Fruit fly (Drosophila melanogaster) whole organism, embryonic: ENCODE data around the gene Bgb.
A peak's percentile ranks its signal among the peaks of the same experiment; 100 is the strongest.

ENCODE experiments used
- Atf6 ChIP-seq: fragments of 200-800 bp; sonication (Bioruptor generic); IDR thresholded peaks from 2 replicates; pipeline ENCODE4 v1.3.6; 2022; ENCODE audit warnings: missing biosample characterization, missing genetic modification characterization
- CG10321 ChIP-seq: fragments of 200-800 bp; sonication (Bioruptor generic); IDR thresholded peaks from 2 replicates; pipeline ENCODE4 v1.3.6; 2022; ENCODE audit warnings: missing biosample characterization, missing genetic modification characterization
- CG11247 ChIP-seq: fragments of 200-800 bp; sonication (Bioruptor generic); IDR thresholded peaks from 2 replicates; pipeline ENCODE4 v1.3.6; 2022; ENCODE audit warnings: missing biosample characterization, missing genetic modification characterization
- CG12155 ChIP-seq: fragments of 200-800 bp; sonication (Bioruptor generic); optimal IDR thresholded peaks from 3 replicates; lab custom pipeline; 2016; ENCODE audit warnings: missing biosample characterization, missing genetic modification characterization
- CG12744 ChIP-seq: fragments of 200-800 bp; sonication (Bioruptor generic); optimal IDR thresholded peaks from 2 replicates; lab custom pipeline; 2016; ENCODE audit warnings: missing biosample characterization, missing genetic modification characterization
- CG14014 ChIP-seq: fragments of 200-800 bp; sonication (Bioruptor generic); IDR thresholded peaks from 2 replicates; pipeline ENCODE4 v1.3.6; 2022; ENCODE audit warnings: missing biosample characterization, missing genetic modification characterization
- CG14965 ChIP-seq: fragments of 200-800 bp; sonication (Bioruptor generic); optimal IDR thresholded peaks from 2 replicates; lab custom pipeline; 2016; ENCODE audit warnings: missing biosample characterization, missing genetic modification characterization, borderline replicate concordance
- CG1529 ChIP-seq: fragments of 200-800 bp; sonication (Bioruptor generic); optimal IDR thresholded peaks from 3 replicates; lab custom pipeline; 2018; ENCODE audit warnings: missing biosample characterization, missing genetic modification characterization
- CG17186 ChIP-seq: fragments of 200-800 bp; sonication (Bioruptor generic); optimal IDR thresholded peaks from 3 replicates; lab custom pipeline; 2017; ENCODE audit warnings: missing biosample characterization, missing genetic modification reagents, missing genetic modification characterization
- CG18262 ChIP-seq: fragments of 200-800 bp; optimal IDR thresholded peaks from 3 replicates; lab custom pipeline; 2019; ENCODE audit warnings: missing biosample characterization, mild to moderate bottlenecking, missing genetic modification characterization, moderate library complexity
- CG1832 ChIP-seq: fragments of 200-800 bp; sonication (Bioruptor generic); optimal IDR thresholded peaks from 2 replicates; lab custom pipeline; 2017; ENCODE audit warnings: missing biosample characterization, mild to moderate bottlenecking, missing genetic modification characterization, inconsistent platforms
- CG32772 ChIP-seq: fragments of 200-800 bp; sonication (Bioruptor generic); IDR thresholded peaks from 2 replicates; pipeline ENCODE4 v1.3.6; 2022; ENCODE audit warnings: missing biosample characterization, missing genetic modification characterization
- CG34422 ChIP-seq: fragments of 200-800 bp; sonication (Bioruptor generic); IDR thresholded peaks from 3 replicates; pipeline ENCODE4 v1.3.6; 2022; ENCODE audit warnings: missing biosample characterization, missing genetic modification characterization
- CG4707 ChIP-seq: fragments of 200-800 bp; sonication (Bioruptor generic); optimal IDR thresholded peaks from 2 replicates; lab custom pipeline; 2018; ENCODE audit warnings: missing biosample characterization, mild to moderate bottlenecking, missing genetic modification characterization, moderate library complexity
- CG6791 ChIP-seq: fragments of 200-800 bp; sonication (Bioruptor generic); IDR thresholded peaks from 3 replicates; pipeline ENCODE4 v1.3.6; 2022; ENCODE audit warnings: missing biosample characterization, missing genetic modification characterization; ENCODE audit not compliant: partially characterized antibody
- CG6813 ChIP-seq: fragments of 200-800 bp; sonication (Bioruptor generic); optimal IDR thresholded peaks from 2 replicates; lab custom pipeline; 2017; ENCODE audit warnings: missing biosample characterization, missing genetic modification characterization, mild to moderate bottlenecking, moderate library complexity, missing genetic modification reagents
- CG6854 ChIP-seq: fragments of 200-800 bp; sonication (Bioruptor generic); optimal IDR thresholded peaks from 3 replicates; lab custom pipeline; 2017; ENCODE audit warnings: missing biosample characterization, mild to moderate bottlenecking, missing genetic modification characterization
- CG7372 ChIP-seq: fragments of 200-800 bp; sonication (Bioruptor generic); IDR thresholded peaks from 2 replicates; pipeline ENCODE4 v1.3.6; 2022; ENCODE audit warnings: missing biosample characterization, missing genetic modification characterization
- CG7556 ChIP-seq: fragments of 200-800 bp; sonication (Bioruptor generic); optimal IDR thresholded peaks from 2 replicates; lab custom pipeline; 2017; ENCODE audit warnings: missing biosample characterization, mild to moderate bottlenecking, missing genetic modification characterization
- CG7928 ChIP-seq: fragments of 200-800 bp; sonication (Bioruptor generic); optimal IDR thresholded peaks from 2 replicates; lab custom pipeline; 2017; ENCODE audit warnings: missing biosample characterization, mild to moderate bottlenecking, missing genetic modification characterization
- CG8924 ChIP-seq: fragments of 200-800 bp; optimal IDR thresholded peaks from 3 replicates; lab custom pipeline; 2019; ENCODE audit warnings: missing biosample characterization, mild to moderate bottlenecking, missing genetic modification characterization, moderate library complexity
- CG9215 ChIP-seq: fragments of 200-800 bp; sonication (Bioruptor generic); IDR thresholded peaks from 2 replicates; pipeline ENCODE4 v1.3.6; 2022; ENCODE audit warnings: missing biosample characterization, missing genetic modification characterization
- CkIIα-i1 ChIP-seq: fragments of 200-800 bp; sonication (Bioruptor generic); IDR thresholded peaks from 2 replicates; pipeline ENCODE4 v1.3.6; 2022; ENCODE audit warnings: missing biosample characterization, missing genetic modification characterization
- D ChIP-seq, 2 experiments: fragments of 200-800 bp in 1 of 2; fragments of >200 bp in 1 of 2; sonication (Bioruptor generic) in 1 of 2; optimal IDR thresholded peaks; 2 replicates in 1 of 2; 3 replicates in 1 of 2; lab custom pipeline; 2017; ENCODE audit warnings: mild to moderate bottlenecking in 1 of 2, missing biosample characterization in 1 of 2, missing genetic modification characterization in 1 of 2, missing genetic modification reagents in 1 of 2
- Dad ChIP-seq: fragments of 200-800 bp; sonication (Bioruptor generic); optimal IDR thresholded peaks from 3 replicates; lab custom pipeline; 2016; ENCODE audit warnings: missing biosample characterization, missing genetic modification characterization
- Dref ChIP-seq: fragments of 200-800 bp; sonication (Bioruptor generic); IDR thresholded peaks from 2 replicates; pipeline ENCODE4 v1.3.6; 2022; ENCODE audit warnings: missing biosample characterization, missing genetic modification characterization
- Hr39 ChIP-seq: fragments of >200 bp; optimal IDR thresholded peaks from 2 replicates; lab custom pipeline; 2017
- Kr ChIP-seq: fragments of 200-800 bp; sonication (Bioruptor generic); optimal IDR thresholded peaks from 2 replicates; lab custom pipeline; 2017; ENCODE audit warnings: missing biosample characterization, mild to moderate bottlenecking, missing genetic modification characterization
- MTF-1 ChIP-seq: fragments of 200-800 bp; sonication (Bioruptor generic); optimal IDR thresholded peaks from 2 replicates; lab custom pipeline; 2018; ENCODE audit warnings: missing biosample characterization, mild to moderate bottlenecking, missing genetic modification characterization, borderline replicate concordance
- Nf-YA ChIP-seq: fragments of 200-800 bp; sonication (Bioruptor generic); IDR thresholded peaks from 2 replicates; pipeline ENCODE4 v1.3.6; 2022; ENCODE audit warnings: missing biosample characterization, missing genetic modification characterization
- Spps ChIP-seq: fragments of 200-800 bp; sonication (Bioruptor generic); optimal IDR thresholded peaks from 2 replicates; lab custom pipeline; 2018; ENCODE audit warnings: missing biosample characterization, mild to moderate bottlenecking, missing genetic modification characterization
- Tbp ChIP-seq: fragments of >200 bp; optimal IDR thresholded peaks from 2 replicates; lab custom pipeline; 2018; ENCODE audit warnings: missing biosample characterization, missing genetic modification characterization
- ac ChIP-seq: fragments of 200-800 bp; sonication (Bioruptor generic); optimal IDR thresholded peaks from 3 replicates; lab custom pipeline; 2017; ENCODE audit warnings: missing biosample characterization, mild to moderate bottlenecking, missing genetic modification characterization
- amos ChIP-seq: fragments of 200-800 bp; sonication (Bioruptor generic); IDR thresholded peaks from 2 replicates; pipeline ENCODE4 v1.3.6; 2022; ENCODE audit warnings: missing biosample characterization, missing genetic modification characterization; ENCODE audit not compliant: partially characterized antibody
- bowl ChIP-seq: fragments of 200-800 bp; sonication (Bioruptor generic); IDR thresholded peaks from 2 replicates; pipeline ENCODE4 v1.3.6; 2022; ENCODE audit warnings: missing biosample characterization, missing genetic modification characterization
- chm ChIP-seq: fragments of 200-800 bp; sonication (Bioruptor generic); IDR thresholded peaks from 2 replicates; pipeline ENCODE4 v1.3.6; 2022; ENCODE audit warnings: missing biosample characterization, missing genetic modification characterization
- crc ChIP-seq: fragments of 200-800 bp; sonication (Bioruptor generic); optimal IDR thresholded peaks from 2 replicates; lab custom pipeline; 2016; ENCODE audit warnings: missing biosample characterization, missing genetic modification characterization
- dmrt11E ChIP-seq: fragments of 200-800 bp; sonication (Bioruptor generic); optimal IDR thresholded peaks from 3 replicates; lab custom pipeline; 2018; ENCODE audit warnings: missing biosample characterization, mild to moderate bottlenecking, missing genetic modification characterization, moderate library complexity
- gsb-n ChIP-seq: fragments of 200-800 bp; sonication (Bioruptor generic); optimal IDR thresholded peaks from 3 replicates; lab custom pipeline; 2018; ENCODE audit warnings: missing biosample characterization, mild to moderate bottlenecking, missing genetic modification characterization
- hth ChIP-seq: fragments of >200 bp; optimal IDR thresholded peaks from 2 replicates; lab custom pipeline; 2017; ENCODE audit warnings: inconsistent platforms
- ind ChIP-seq: fragments of 200-800 bp; sonication (Bioruptor generic); optimal IDR thresholded peaks from 3 replicates; lab custom pipeline; 2016; ENCODE audit warnings: missing biosample characterization, missing genetic modification characterization
- jigr1 ChIP-seq: fragments of 200-800 bp; sonication (Bioruptor generic); IDR thresholded peaks from 3 replicates; pipeline ENCODE4 v1.3.6; 2022; ENCODE audit warnings: missing biosample characterization, missing genetic modification characterization
- klu ChIP-seq: fragments of 200-800 bp; sonication (Bioruptor generic); IDR thresholded peaks from 2 replicates; pipeline ENCODE4 v1.3.6; 2022; ENCODE audit warnings: missing biosample characterization, missing genetic modification characterization
- knrl ChIP-seq: fragments of 200-800 bp; sonication (Bioruptor generic); IDR thresholded peaks from 3 replicates; pipeline ENCODE4 v1.3.6; 2022; ENCODE audit warnings: missing biosample characterization, missing genetic modification characterization; ENCODE audit not compliant: partially characterized antibody
- pan ChIP-seq, 4 experiments: fragments of >200 bp in 3 of 4; fragments of 200-800 bp in 1 of 4; sonication (Bioruptor generic) in 1 of 4; optimal IDR thresholded peaks in 3 of 4; IDR thresholded peaks in 1 of 4; 2 replicates each; pipeline versions ENCODE4 v1.3.6 to Lab custom; 2017 to 2022; ENCODE audit warnings: missing biosample characterization in 2 of 4, missing genetic modification characterization in 2 of 4, mixed read lengths in 1 of 4
- sd ChIP-seq: fragments of 200-800 bp; sonication (Bioruptor generic); optimal IDR thresholded peaks from 3 replicates; lab custom pipeline; 2018; ENCODE audit warnings: missing biosample characterization, mild to moderate bottlenecking, missing genetic modification characterization, moderate library complexity
- shn ChIP-seq: fragments of 200-800 bp; sonication (Bioruptor generic); optimal IDR thresholded peaks from 3 replicates; lab custom pipeline; 2016; ENCODE audit warnings: missing biosample characterization, missing genetic modification characterization
- sqz ChIP-seq: fragments of 200-800 bp; sonication (Bioruptor generic); optimal IDR thresholded peaks from 3 replicates; lab custom pipeline; 2018; ENCODE audit warnings: missing biosample characterization, mild to moderate bottlenecking, missing genetic modification characterization
- stc ChIP-seq: fragments of 200-800 bp; sonication (Bioruptor generic); IDR thresholded peaks from 2 replicates; pipeline ENCODE4 v1.3.6; 2022; ENCODE audit warnings: missing biosample characterization, missing genetic modification characterization
- zen ChIP-seq: fragments of 200-800 bp; sonication (Bioruptor generic); optimal IDR thresholded peaks from 3 replicates; lab custom pipeline; 2018; ENCODE audit warnings: missing biosample characterization, mild to moderate bottlenecking, missing genetic modification characterization, moderate library complexity

Bgb gene

DNA sequence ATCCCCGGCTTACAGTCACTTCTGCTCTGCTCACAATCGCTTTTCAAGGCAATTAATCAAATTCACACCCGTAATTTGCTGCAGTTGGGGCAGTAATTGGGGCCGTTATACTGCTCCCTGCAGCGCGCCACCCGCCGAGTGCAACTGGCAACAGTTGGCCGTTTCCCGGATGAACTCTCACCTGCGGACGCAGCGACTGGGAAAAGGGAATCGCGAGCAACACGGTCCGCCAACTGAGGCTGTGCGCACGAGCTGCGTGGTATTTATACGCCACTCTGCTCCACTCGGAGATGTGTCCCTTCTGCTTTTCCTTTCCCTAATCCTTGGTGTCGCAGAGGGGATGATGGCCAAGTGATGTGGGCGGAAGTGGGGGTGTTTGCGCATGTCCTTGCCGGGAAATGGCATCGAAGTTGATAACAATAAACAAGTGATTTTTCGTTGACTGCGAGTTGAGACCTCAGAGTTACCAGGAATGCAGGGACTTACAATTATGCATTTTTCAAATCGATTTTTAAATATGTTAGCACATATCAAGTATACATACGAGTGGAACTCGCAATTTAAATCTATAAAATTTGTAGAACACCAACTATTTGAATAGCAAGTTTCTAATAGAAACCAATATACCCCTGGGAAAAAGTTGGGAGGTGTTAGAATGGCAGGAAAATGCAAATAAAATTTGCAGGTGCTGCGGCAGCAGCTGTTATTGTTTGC, 10.3 kb upstream of the Bgb start, which contains the start of gene GC (continued):
- peak; percentile 47; the same call in 1 of the 2 replicates for TF ChIP-seq CG32772
- no peak for TF ChIP-seq ac (GFP tag; lab: Kevin White, UChicago)
- no peak for TF ChIP-seq sqz (GFP tag; lab: Kevin White, UChicago)
- TF ChIP-seq sd (tag; lab: Kevin White, UChicago) = no peak
- TF ChIP-seq CG18262 (tag; lab: Kevin White, UChicago) = no peak
- no peak for TF ChIP-seq chm (GFP tag; lab: Robert Waterston, UW)
- TF ChIP-seq gsb-n (tag; lab: Kevin White, UChicago) = no peak
- TF ChIP-seq klu (GFP tag; lab: Robert Waterston, UW) = no peak
- no peak for TF ChIP-seq CG6854 (GFP tag; lab: Kevin White, UChicago)
- no peak for TF ChIP-seq CG14965 (GFP tag; lab: Kevin White, UChicago)
- TF ChIP-seq Atf6 (GFP tag; lab: Robert Waterston, UW) = 0 out of 2 replicates have a peak, but pooled peaks have one; percentile 35
- TF ChIP-seq crc (GFP tag; lab: Kevin White, UChicago) = no peak
- TF ChIP-seq CG1832 (GFP tag; lab: Kevin White, UChicago) = no peak
- TF ChIP-seq Hr39 (lab: Kevin White, UChicago) = no peak
- TF ChIP-seq D (optimal IDR thresholded peaks at IDR 0.05; lab: Kevin White, UChicago) = no peak
- no peak for TF ChIP-seq D (GFP tag; optimal IDR thresholded peaks at IDR 0.05; lab: Kevin White, UChicago)
- no peak for TF ChIP-seq CG8924
- TF ChIP-seq Kr (GFP tag; lab: Kevin White, UChicago) = no peak
- no peak for TF ChIP-seq jigr1 (GFP tag; lab: Robert Waterston, UW)
- TF ChIP-seq knrl (GFP tag; lab: Robert Waterston, UW) = no peak
- no peak for TF ChIP-seq zen (tag; lab: Kevin White, UChicago)
- no peak for TF ChIP-seq CG9215
- no peak for TF ChIP-seq CG6813
- TF ChIP-seq Nf-YA = no peak
- no peak for TF ChIP-seq MTF-1 (GFP tag; lab: Kevin White, UChicago)
- no peak for TF ChIP-seq Dref (GFP tag; lab: Robert Waterston, UW)
- TF ChIP-seq CG14014 (GFP tag; lab: Robert Waterston, UW) = 0 out of 2 replicates have a peak, but pooled peaks have one; percentile 13
- no peak for TF ChIP-seq CG7372 (GFP tag; lab: Robert Waterston, UW)
- no peak for TF ChIP-seq CG1529 (GFP tag; lab: Kevin White, UChicago)
- TF ChIP-seq hth (lab: Kevin White, UChicago) = no peak
- no peak for TF ChIP-seq Dad (GFP tag; lab: Kevin White, UChicago)
- TF ChIP-seq CG7928 = no peak
- TF ChIP-seq CG6791 = no peak
- no peak for TF ChIP-seq amos (GFP tag; lab: Robert Waterston, UW)
- TF ChIP-seq CG11247 (GFP tag; lab: Robert Waterston, UW) = no peak
- TF ChIP-seq CG4707 = no peak
- no peak for TF ChIP-seq ind (GFP tag; lab: Kevin White, UChicago)
- TF ChIP-seq CG12744 (GFP tag; lab: Kevin White, UChicago) = no peak
- no peak for TF ChIP-seq bowl (GFP tag; lab: Robert Waterston, UW)
- TF ChIP-seq Spps = no peak
- TF ChIP-seq CG34422 = no peak; the same call in 2 of the 3 replicates
- TF ChIP-seq CkIIα-i1 (GFP tag; lab: Robert Waterston, UW) = no peak
- no peak for TF ChIP-seq pan (optimal IDR thresholded peaks at IDR 0.05; lab: Kevin White, UChicago)
- peak in 1 of 2 experiments; percentile 39 for TF ChIP-seq pan (GFP tag; optimal IDR thresholded peaks at IDR 0.05 in 1 of 2, IDR thresholded peaks at IDR 0.05 in 1 of 2)
- no peak for TF ChIP-seq CG17186
- peak; percentile 13 for TF ChIP-seq CG7556 (GFP tag; lab: Kevin White, UChicago)
- TF ChIP-seq stc (GFP tag; lab: Robert Waterston, UW) = peak; percentile 47
- no peak for TF ChIP-seq dmrt11E
- no peak for TF ChIP-seq CG12155
- no peak for TF ChIP-seq CG10321 (GFP tag; lab: Robert Waterston, UW)
- TF ChIP-seq Tbp (GFP tag; lab: Kevin White, UChicago) = no peak
- TF ChIP-seq shn = no peak
